Fruit fly (Drosophila melanogaster): Measurements from ENCODE around the gene CG9175.

CG9175 gene

dm6 chr2L:6062382-6063082, 36.2 kb downstream of the CG9175 start, which contains the start of the genes ND-51 and CG13994 (continued):
- no peak for TF ChIP-seq Lpt (GFP tag; optimal IDR thresholded peaks at IDR 0.05)
- TF ChIP-seq inv (GFP tag; IDR thresholded peaks at IDR 0.05; ENCODE audit: partially characterized antibody), result no peak
- TF ChIP-seq CG9609 (GFP tag; optimal IDR thresholded peaks at IDR 0.05), result peak; percentile 82
- TF ChIP-seq btn (GFP tag; optimal IDR thresholded peaks at IDR 0.05), result peak; percentile 58
- TF ChIP-seq z (GFP tag; IDR thresholded peaks at IDR 0.05), result no peak
- peak; percentile 11 for TF ChIP-seq CG8359 (GFP tag; optimal IDR thresholded peaks at IDR 0.05; ENCODE audit: borderline replicate concordance)
- 0 out of 2 replicates have a peak, but pooled peaks have one; percentile 25 for TF ChIP-seq aop (GFP tag; IDR thresholded peaks at IDR 0.05)
- TF ChIP-seq Gsc (GFP tag; IDR thresholded peaks at IDR 0.05), result peak; percentile 25; the same call in 1 of the 2 replicates
- peak; percentile 88 for TF ChIP-seq Camta (GFP tag; optimal IDR thresholded peaks at IDR 0.05)
- TF ChIP-seq gce (GFP tag; IDR thresholded peaks at IDR 0.05), result peak; percentile 9; the same call in 1 of the 3 replicates
- TF ChIP-seq zfh2 (GFP tag; optimal IDR thresholded peaks at IDR 0.05), result peak; percentile 79
- TF ChIP-seq Abd-B (GFP tag; optimal IDR thresholded peaks at IDR 0.05), result peak; percentile 94
- TF ChIP-seq Ets65A (GFP tag), result peak; percentile 99
- TF ChIP-seq lab (GFP tag; optimal IDR thresholded peaks at IDR 0.05), result peak; percentile 87
- peak; percentile 83 for TF ChIP-seq CG14441 (GFP tag; IDR thresholded peaks at IDR 0.05)
- TF ChIP-seq CG2129 (GFP tag; IDR thresholded peaks at IDR 0.05; ENCODE audit: partially characterized antibody), result 0 out of 2 replicates have a peak, but pooled peaks have one; percentile 11
- no peak for TF ChIP-seq cad (GFP tag; optimal IDR thresholded peaks at IDR 0.05)
- TF ChIP-seq CG5245 (GFP tag; optimal IDR thresholded peaks at IDR 0.05), result peak; percentile 85
- TF ChIP-seq HLH3B (GFP tag; IDR thresholded peaks at IDR 0.05), result peak; percentile 82
- peak; percentile 85 for TF ChIP-seq CG12299 (tag; optimal IDR thresholded peaks at IDR 0.05)
- TF ChIP-seq GATAe (GFP tag; conservative IDR thresholded peaks at IDR 0.05), result 0 out of 2 replicates have a peak, but pooled peaks have one; percentile 14
- TF ChIP-seq fru (optimal IDR thresholded peaks at IDR 0.05), result no peak
- TF ChIP-seq CG17385 (GFP tag; optimal IDR thresholded peaks at IDR 0.05), result peak; percentile 60
- peak; percentile 79 for TF ChIP-seq Meics (GFP tag; optimal IDR thresholded peaks at IDR 0.05)
- no peak for TF ChIP-seq TFAM (GFP tag; optimal IDR thresholded peaks at IDR 0.05)
- TF ChIP-seq mirr (GFP tag; optimal IDR thresholded peaks at IDR 0.05), result peak; percentile 71
- TF ChIP-seq ATbp (GFP tag; optimal IDR thresholded peaks at IDR 0.05), result no peak
- TF ChIP-seq Pdp1 (GFP tag; optimal IDR thresholded peaks at IDR 0.05), result peak; percentile 90 to 94
- peak; percentile 84 for TF ChIP-seq ind (GFP tag; optimal IDR thresholded peaks at IDR 0.05)
- peak; percentile 73 for TF ChIP-seq PHDP (tag; optimal IDR thresholded peaks at IDR 0.05)
- TF ChIP-seq CG17186 (GFP tag; optimal IDR thresholded peaks at IDR 0.05), result peak; percentile 76
- TF ChIP-seq MTF-1 (GFP tag; optimal IDR thresholded peaks at IDR 0.05; ENCODE audit: borderline replicate concordance), result peak; percentile 1
- peak; percentile 87 for TF ChIP-seq CG30403 (GFP tag; optimal IDR thresholded peaks at IDR 0.05)
- TF ChIP-seq CG32767 (GFP tag; IDR thresholded peaks at IDR 0.05), result peak; percentile 59; the same call in 1 of the 2 replicates
- peak; percentile 84 for TF ChIP-seq CG7839 (tag; optimal IDR thresholded peaks at IDR 0.05)
- TF ChIP-seq CG4730 (GFP tag; IDR thresholded peaks at IDR 0.05), result peak; percentile 73
- no peak for TF ChIP-seq Eip74EF (GFP tag; optimal IDR thresholded peaks at IDR 0.05)
- TF ChIP-seq B-H2 (GFP tag; optimal IDR thresholded peaks at IDR 0.05), result peak; percentile 91
- TF ChIP-seq dysf (GFP tag; IDR thresholded peaks at IDR 0.05), result peak; percentile 84
- TF ChIP-seq oc (tag; optimal IDR thresholded peaks at IDR 0.05), result peak; percentile 78
- TF ChIP-seq HLH4C (GFP tag; IDR thresholded peaks at IDR 0.05; ENCODE audit: partially characterized antibody), result no peak
- TF ChIP-seq pho (GFP tag; optimal IDR thresholded peaks at IDR 0.05), result peak; percentile 88
- peak; percentile 77 to 91 for TF ChIP-seq tll (GFP tag; optimal IDR thresholded peaks at IDR 0.05)
- TF ChIP-seq gsb (GFP tag; IDR thresholded peaks at IDR 0.05), result peak; percentile 50; the same call in 1 of the 2 replicates
- no peak for TF ChIP-seq sd (tag; optimal IDR thresholded peaks at IDR 0.05)
- peak; percentile 83 for TF ChIP-seq CG7372 (GFP tag; IDR thresholded peaks at IDR 0.05)
- peak; percentile 40 for TF ChIP-seq CG4282 (GFP tag; optimal IDR thresholded peaks at IDR 0.05)
- no peak for TF ChIP-seq Tbp (GFP tag; optimal IDR thresholded peaks at IDR 0.05)
- peak; percentile 83 for TF ChIP-seq CG15269 (tag; optimal IDR thresholded peaks at IDR 0.05)
